Fruit fly (Drosophila melanogaster) whole organism, wandering third instar larva: Measurements from ENCODE around the gene CG3857.

Experiments used
- Abd-B ChIP-seq: fragments of >200 bp; optimal IDR thresholded peaks from 2 replicates; lab custom pipeline; 2017; ENCODE audit warnings: missing biosample characterization, missing genetic modification characterization
- CG32264 ChIP-seq: fragments of 200-800 bp; sonication (Bioruptor generic); optimal IDR thresholded peaks from 2 replicates; lab custom pipeline; 2016; ENCODE audit warnings: missing biosample characterization, missing genetic modification characterization
- CrebA ChIP-seq: fragments of 200-800 bp; sonication (Bioruptor generic); optimal IDR thresholded peaks from 2 replicates; lab custom pipeline; 2016; ENCODE audit warnings: missing biosample characterization, mild to moderate bottlenecking, missing genetic modification characterization, borderline replicate concordance
- Dfd ChIP-seq: fragments of >200 bp; optimal IDR thresholded peaks from 2 replicates; lab custom pipeline; 2017; ENCODE audit warnings: missing biosample characterization, missing genetic modification characterization
- Dif ChIP-seq: fragments of 200-275, 200-300 bp; sonication (Bioruptor generic); optimal IDR thresholded peaks from 2 replicates; lab custom pipeline; 2018; ENCODE audit warnings: missing biosample characterization, missing genetic modification characterization; ENCODE audit not compliant: partially characterized antibody
- HLH106 ChIP-seq: fragments of 200-800 bp; optimal IDR thresholded peaks from 3 replicates; lab custom pipeline; 2019; ENCODE audit warnings: missing biosample characterization, mild to moderate bottlenecking, missing genetic modification characterization, moderate library complexity
- Hnf4 ChIP-seq: fragments of 200-800 bp; sonication (Bioruptor generic); optimal IDR thresholded peaks from 2 replicates; lab custom pipeline; 2016; ENCODE audit warnings: missing biosample characterization, mild to moderate bottlenecking, missing genetic modification characterization
- Jra ChIP-seq: sonication (Bioruptor generic); optimal IDR thresholded peaks from 2 replicates; lab custom pipeline; 2016; ENCODE audit warnings: missing biosample characterization, missing genetic modification characterization
- Mio ChIP-seq: sonication (Bioruptor generic); optimal IDR thresholded peaks from 2 replicates; lab custom pipeline; 2016; ENCODE audit warnings: missing biosample characterization, missing genetic modification characterization
- Myc ChIP-seq: fragments of >200 bp; optimal IDR thresholded peaks from 2 replicates; lab custom pipeline; 2017
- N ChIP-seq: fragments of >200 bp; optimal IDR thresholded peaks from 2 replicates; lab custom pipeline; 2018; ENCODE audit warnings: missing biosample characterization, missing external identifiers, missing genetic modification characterization
- OdsH ChIP-seq: fragments of 200-800 bp; sonication (Bioruptor generic); optimal IDR thresholded peaks from 2 replicates; lab custom pipeline; 2016; ENCODE audit warnings: missing biosample characterization, mild to moderate bottlenecking, missing genetic modification characterization
- Rel ChIP-seq, 2 experiments: fragments of 200-800 bp; sonication (Bioruptor generic) in 1 of 2; optimal IDR thresholded peaks; 2 replicates in 1 of 2; 3 replicates in 1 of 2; lab custom pipeline; 2016 to 2019; ENCODE audit warnings: mild to moderate bottlenecking in 2 of 2, missing biosample characterization in 2 of 2, missing genetic modification characterization in 2 of 2, moderate library complexity in 1 of 2
- Sp1 ChIP-seq: fragments of 200-800 bp; sonication (Bioruptor generic); optimal IDR thresholded peaks from 3 replicates; lab custom pipeline; 2019; ENCODE audit warnings: missing biosample characterization, mild to moderate bottlenecking, missing genetic modification characterization, moderate library complexity
- Vsx2 ChIP-seq: fragments of 200-300, 225-300 bp; sonication (Bioruptor generic); optimal IDR thresholded peaks from 2 replicates; lab custom pipeline; 2018; ENCODE audit warnings: missing biosample characterization, missing genetic modification characterization; ENCODE audit not compliant: partially characterized antibody
- br ChIP-seq: fragments of 200-800 bp; sonication (Bioruptor generic); optimal IDR thresholded peaks from 2 replicates; lab custom pipeline; 2016; ENCODE audit warnings: missing biosample characterization, missing genetic modification characterization
- brk ChIP-seq: fragments of 200-800 bp; sonication (Bioruptor generic); optimal IDR thresholded peaks from 2 replicates; lab custom pipeline; 2016; ENCODE audit warnings: missing biosample characterization, mild to moderate bottlenecking, missing genetic modification characterization
- dmrt93B ChIP-seq: fragments of 200-800 bp; sonication (Bioruptor generic); optimal IDR thresholded peaks from 2 replicates; lab custom pipeline; 2018; ENCODE audit warnings: missing biosample characterization, mild to moderate bottlenecking, missing genetic modification characterization
- ey ChIP-seq: fragments of 200-800 bp; sonication (Bioruptor generic); optimal IDR thresholded peaks from 2 replicates; lab custom pipeline; 2016; ENCODE audit warnings: missing biosample characterization, missing genetic modification characterization
- foxo ChIP-seq, 2 experiments: fragments of 200-800 bp; sonication (Bioruptor generic); optimal IDR thresholded peaks; 2 replicates in 1 of 2; 3 replicates in 1 of 2; lab custom pipeline; 2016 to 2017; ENCODE audit warnings: missing biosample characterization in 2 of 2, missing genetic modification characterization in 2 of 2
- h ChIP-seq: fragments of 200-800 bp; sonication (Bioruptor generic); optimal IDR thresholded peaks from 3 replicates; lab custom pipeline; 2016; ENCODE audit warnings: missing biosample characterization, mild to moderate bottlenecking, missing genetic modification characterization
- jim ChIP-seq: fragments of 175-275, 200-325 bp; sonication (Bioruptor generic); optimal IDR thresholded peaks from 2 replicates; lab custom pipeline; 2016; ENCODE audit warnings: missing biosample characterization, mild to moderate bottlenecking, missing genetic modification characterization
- pan ChIP-seq: fragments of >200 bp; optimal IDR thresholded peaks from 2 replicates; lab custom pipeline; 2017
- psq ChIP-seq: fragments of 200-800 bp; sonication (Bioruptor generic); optimal IDR thresholded peaks from 3 replicates; lab custom pipeline; 2017; ENCODE audit warnings: missing biosample characterization, mild to moderate bottlenecking, missing genetic modification characterization, moderate library complexity
- rgr ChIP-seq: fragments of 200-800 bp; sonication (Bioruptor generic); optimal IDR thresholded peaks from 3 replicates; lab custom pipeline; 2016; ENCODE audit warnings: missing biosample characterization, mild to moderate bottlenecking, missing genetic modification characterization
- sv ChIP-seq: fragments of 200-800 bp; sonication (Bioruptor generic); optimal IDR thresholded peaks from 3 replicates; lab custom pipeline; 2016; ENCODE audit warnings: missing biosample characterization, missing genetic modification characterization
- tai ChIP-seq: sonication (Bioruptor generic); optimal IDR thresholded peaks from 2 replicates; lab custom pipeline; 2016; ENCODE audit warnings: missing biosample characterization, missing genetic modification characterization
- usp ChIP-seq: fragments of >200 bp; optimal IDR thresholded peaks from 2 replicates; lab custom pipeline; 2017; ENCODE audit warnings: missing biosample characterization, missing genetic modification characterization
- woc ChIP-seq: sonication (Bioruptor generic); optimal IDR thresholded peaks from 2 replicates; lab custom pipeline; 2016; ENCODE audit warnings: missing biosample characterization, mild to moderate bottlenecking, missing genetic modification characterization

The CG3857 gene

dm6 chrX:1903968-1904367 is 35.9 kb downstream of the CG3857 start:
- TF ChIP-seq Jra (GFP tag; lab: Kevin White, UChicago) (no peak), Abd-B (GFP tag; lab: Kevin White, UChicago) (no peak), brk (GFP tag; lab: Kevin White, UChicago) (no peak)

dm6 chrX:1903077-1903476 is 36.8 kb downstream of the CG3857 start, which contains the start of gene CG32801:
Gene CG32801, minus strand, starts transcription at chrX:1903177.
- TF ChIP-seq Vsx2 (no peak), N (GFP tag; lab: Kevin White, UChicago) (no peak), usp (no peak), Sp1 (no peak), Dfd (GFP tag; lab: Kevin White, UChicago) (no peak), Myc (no peak), OdsH (no peak), pan (lab: Kevin White, UChicago) (no peak)

dm6 chrX:1901605-1902136 is 38.2 kb downstream of the CG3857 start, which contains the start of gene Ldaf1:
Gene Ldaf1, minus strand, starts transcription at chrX:1901911.
- TF ChIP-seq Rel (GFP tag; optimal IDR thresholded peaks at IDR 0.05; lab: Kevin White, UChicago) (no peak), Rel (tag; optimal IDR thresholded peaks at IDR 0.05; lab: Kevin White, UChicago) (peak; percentile 24), Sp1 (peak; percentile 20), Mio (GFP tag; lab: Kevin White, UChicago) (no peak)

dm6 chrX:1900123-1900818 is 39.6 kb downstream of the CG3857 start, which contains the start of gene arm:
Gene arm, minus strand, starts transcription at chrX:1900646.
- TF ChIP-seq Dfd (GFP tag; lab: Kevin White, UChicago) (no peak), Sp1 (no peak), ey (GFP tag; lab: Kevin White, UChicago) (peak; percentile 37), N (GFP tag; lab: Kevin White, UChicago) (no peak), OdsH (no peak), dmrt93B (GFP tag; lab: Kevin White, UChicago) (no peak), pan (lab: Kevin White, UChicago) (no peak), h (peak; percentile 8), tai (GFP tag; lab: Kevin White, UChicago) (no peak), sv (no peak), CrebA (GFP tag; lab: Kevin White, UChicago) (no peak), jim (GFP tag; lab: Kevin White, UChicago) (no peak), CG32264 (GFP tag; lab: Kevin White, UChicago) (no peak), HLH106 (tag; lab: Kevin White, UChicago) (peak; percentile 15), foxo (GFP tag; optimal IDR thresholded peaks at IDR 0.05; lab: Kevin White, UChicago) (peak in 1 of 2 experiments; percentile 19), psq (GFP tag; lab: Kevin White, UChicago) (peak; percentile 1), Jra (GFP tag; lab: Kevin White, UChicago) (peak; percentile 41), Rel (GFP tag; optimal IDR thresholded peaks at IDR 0.05; lab: Kevin White, UChicago) (no peak), Rel (tag; optimal IDR thresholded peaks at IDR 0.05; lab: Kevin White, UChicago) (peak; percentile 98), rgr (GFP tag; lab: Kevin White, UChicago) (peak; percentile 47), br (peak; percentile 14), woc (GFP tag; lab: Kevin White, UChicago) (no peak), Dif (GFP tag; lab: Kevin White, UChicago) (no peak), brk (GFP tag; lab: Kevin White, UChicago) (no peak), Myc (no peak), Hnf4 (GFP tag; lab: Kevin White, UChicago) (peak; percentile 2)

dm6 chrX:1899445-1900085 is 40.3 kb downstream of the CG3857 start:
- TF ChIP-seq Dif (GFP tag; lab: Kevin White, UChicago) (peak; percentile 35), Dfd (GFP tag; lab: Kevin White, UChicago) (no peak), N (GFP tag; lab: Kevin White, UChicago) (peak; percentile 55)
- TF ChIP-seq, all 38 proteins: peak for 2
